Worm (Caenorhabditis elegans) whole organism, L3 larva: Measurements from ENCODE around the gene Y43F8B.24.

Source experiments
- aly-2 ChIP-seq: fragments of 150-350 bp; optimal IDR thresholded peaks from 2 replicates; lab custom pipeline; 2014; ENCODE audit warnings: missing biosample characterization, missing genetic modification characterization
- ama-1 ChIP-seq: fragments of 150-350 bp; optimal IDR thresholded peaks from 2 replicates; lab custom pipeline; 2018
- ceh-82 ChIP-seq: fragments of 150-350 bp; optimal IDR thresholded peaks from 2 replicates; lab custom pipeline; 2014; ENCODE audit warnings: missing biosample characterization, missing genetic modification characterization
- lin-15B ChIP-seq: fragments of 150-350 bp; optimal IDR thresholded peaks from 2 replicates; lab custom pipeline; 2014; ENCODE audit warnings: missing biosample characterization, missing genetic modification characterization
- nhr-11 ChIP-seq: fragments of 150-350 bp; optimal IDR thresholded peaks from 2 replicates; lab custom pipeline; 2014; ENCODE audit warnings: missing biosample characterization, missing genetic modification characterization
- nhr-237 ChIP-seq: fragments of 150-350 bp; optimal IDR thresholded peaks from 2 replicates; lab custom pipeline; 2014; ENCODE audit warnings: missing biosample characterization, missing genetic modification characterization
- nhr-28 ChIP-seq: fragments of 150-350 bp; optimal IDR thresholded peaks from 2 replicates; lab custom pipeline; 2014; ENCODE audit warnings: missing biosample characterization, missing genetic modification characterization
- nhr-76 ChIP-seq: fragments of 150-350 bp; sonication (generic microtip); optimal IDR thresholded peaks from 5 replicates; lab custom pipeline; 2014; ENCODE audit warnings: missing biosample characterization, missing genetic modification characterization
- nhr-77 ChIP-seq: fragments of 150-350 bp; optimal IDR thresholded peaks from 2 replicates; lab custom pipeline; 2014; ENCODE audit warnings: missing biosample characterization, missing genetic modification characterization
- pha-4 ChIP-seq: fragments of 150-350 bp; optimal IDR thresholded peaks from 2 replicates; lab custom pipeline; 2014; ENCODE audit warnings: missing biosample characterization, missing genetic modification reagents, missing genetic modification characterization
- unc-62 ChIP-seq: fragments of 150-350 bp; sonication (generic microtip); optimal IDR thresholded peaks from 4 replicates; lab custom pipeline; 2014; ENCODE audit warnings: missing biosample characterization, missing genetic modification reagents, missing genetic modification characterization
- ztf-11 ChIP-seq: fragments of 150-350 bp; optimal IDR thresholded peaks from 2 replicates; lab custom pipeline; 2014; ENCODE audit warnings: missing biosample characterization, missing genetic modification characterization

- TF ChIP-seq lin-15B (no peak), nhr-76 (no peak), unc-62 (GFP tag; lab: Kevin White, UChicago) (no peak), nhr-28 (tag; lab: Kevin White, UChicago) (no peak), nhr-77 (tag; lab: Kevin White, UChicago) (no peak), pha-4 (tag; lab: Kevin White, UChicago) (no peak), ama-1 (lab: Kevin White, UChicago) (no peak), ztf-11 (tag; lab: Kevin White, UChicago) (no peak), nhr-11 (tag; lab: Kevin White, UChicago) (no peak), ceh-82 (tag; lab: Kevin White, UChicago) (no peak), aly-2 (no peak), nhr-237 (no peak)
Measured at ce11 chrV:19448805-19449204, 8.4 kb upstream of the Y43F8B.24 start, which contains the start of gene M04C3.2.
